Worm (Caenorhabditis elegans): ENCODE results near the gene ZC239.20.
A peak's percentile ranks its signal among the peaks of the same experiment; 100 is the strongest.

Gene ZC239.20

ce11 chrII:3158985-3159384, 47.3 kb downstream of the ZC239.20 start, which contains the start of gene sri-34:
sri-34 (minus strand) TSS chrII:3159085.
- no peak for TF ChIP-seq zip-2 (tag; optimal IDR thresholded peaks at IDR 0.05)
- TF ChIP-seq duxl-1 (tag; optimal IDR thresholded peaks at IDR 0.05; ENCODE audit: poor library complexity): no peak
- TF ChIP-seq ZK337.2 (GFP tag; IDR thresholded peaks at IDR 0.05): no peak
- TF ChIP-seq dmd-6 (GFP tag; IDR thresholded peaks at IDR 0.05): no peak
- no peak for TF ChIP-seq daf-8 (GFP tag; IDR thresholded peaks at IDR 0.05)
- TF ChIP-seq nhr-25 (tag; optimal IDR thresholded peaks at IDR 0.05; ENCODE audit: borderline replicate concordance, insufficient read depth): no peak
- no peak for TF ChIP-seq F49E8.2 (tag; optimal IDR thresholded peaks at IDR 0.05; ENCODE audit: borderline replicate concordance)
- no peak for TF ChIP-seq hif-1 (tag; optimal IDR thresholded peaks at IDR 0.05)
- TF ChIP-seq egl-27 (tag; optimal IDR thresholded peaks at IDR 0.05): no peak
- TF ChIP-seq aly-2 (tag; optimal IDR thresholded peaks at IDR 0.05): no peak
- TF ChIP-seq nhr-77 (tag; optimal IDR thresholded peaks at IDR 0.05): no peak
- TF ChIP-seq nhr-102 (tag; optimal IDR thresholded peaks at IDR 0.05): no peak
- TF ChIP-seq dmd-8 (GFP tag; IDR thresholded peaks at IDR 0.05): no peak
- no peak for TF ChIP-seq nhr-48 (tag; optimal IDR thresholded peaks at IDR 0.05)
- TF ChIP-seq pha-4 (GFP tag; IDR thresholded peaks at IDR 0.05): no peak
- TF ChIP-seq pha-4 (tag; optimal IDR thresholded peaks at IDR 0.05): no peak
- TF ChIP-seq aha-1 (tag): no peak
- TF ChIP-seq saeg-2 (GFP tag; IDR thresholded peaks at IDR 0.05): no peak
- no peak for TF ChIP-seq hlh-30 (tag; optimal IDR thresholded peaks at IDR 0.05; ENCODE audit: insufficient read depth)
- TF ChIP-seq rbr-2 (tag; optimal IDR thresholded peaks at IDR 0.05): no peak
- no peak for TF ChIP-seq nhr-42 (GFP tag; IDR thresholded peaks at IDR 0.05)

DNA sequence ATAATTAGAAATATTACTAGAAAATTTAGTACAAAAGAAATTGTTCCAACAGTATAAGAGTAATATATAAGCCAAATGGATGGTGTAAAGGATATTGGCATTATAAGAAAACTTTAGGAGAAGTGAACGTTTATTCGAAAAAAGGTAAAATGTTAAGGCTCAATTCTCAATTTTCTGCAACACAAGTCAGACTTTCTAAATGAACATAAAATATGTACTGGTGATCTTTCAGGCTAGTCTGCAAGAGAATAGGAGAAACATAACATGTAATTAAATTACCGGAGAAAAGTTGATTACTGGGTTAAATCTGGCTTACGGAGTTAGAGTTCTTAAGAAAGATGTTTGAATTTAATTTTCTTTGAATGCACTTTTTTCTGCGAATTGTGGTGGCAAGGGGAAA, 49.6 kb downstream of the ZC239.20 start, which contains the start of gene sri-33:
sri-33 (minus strand) TSS at position 101 of the 400 bp plus-strand sequence.
- TF ChIP-seq spr-3 (GFP tag; optimal IDR thresholded peaks at IDR 0.05) (no peak), aha-1 (tag) (peak; percentile 34), vab-7 (GFP tag; IDR thresholded peaks at IDR 0.05) (no peak)
